Fruit fly (Drosophila melanogaster): ENCODE results near the gene alph.

- TF ChIP-seq usp (GFP tag; optimal IDR thresholded peaks at IDR 0.05) (no peak), pan (optimal IDR thresholded peaks at IDR 0.05) (no peak)
Observed at dm6 chr3R:29585015-29585701, 6.5 kb upstream of the alph start.

Data from whole organism, wandering third instar larva.